Fruit fly (Drosophila melanogaster) whole organism, prepupa: Measurements from ENCODE around the gene OXA1L.

Source experiments
- CG10631 ChIP-seq: fragments of 200-800 bp; sonication (Bioruptor generic); optimal IDR thresholded peaks from 2 replicates; lab custom pipeline; 2016; ENCODE audit warnings: missing biosample characterization, missing genetic modification characterization
- CG10669 ChIP-seq: fragments of 200-800 bp; sonication (Bioruptor generic); optimal IDR thresholded peaks from 3 replicates; lab custom pipeline; 2018; ENCODE audit warnings: missing biosample characterization, mild to moderate bottlenecking, missing genetic modification characterization, moderate library complexity
- CG11294 ChIP-seq: fragments of 200-800 bp; sonication (Bioruptor generic); IDR thresholded peaks from 2 replicates; pipeline ENCODE4 v1.3.6; 2022; ENCODE audit warnings: missing biosample characterization, missing genetic modification characterization
- CG11762 ChIP-seq: fragments of 200-800 bp; sonication (Bioruptor generic); optimal IDR thresholded peaks from 3 replicates; lab custom pipeline; 2016; ENCODE audit warnings: missing biosample characterization, missing genetic modification characterization; ENCODE audit not compliant: insufficient read depth
- CG11902 ChIP-seq: fragments of 200-800 bp; sonication (Bioruptor generic); optimal IDR thresholded peaks from 3 replicates; lab custom pipeline; 2016; ENCODE audit warnings: missing biosample characterization, missing genetic modification characterization
- CG1621 ChIP-seq: fragments of 200-800 bp; sonication (Bioruptor generic); optimal IDR thresholded peaks from 3 replicates; lab custom pipeline; 2018; ENCODE audit warnings: missing biosample characterization, mild to moderate bottlenecking, missing genetic modification characterization
- CG16779 ChIP-seq: fragments of 200-800 bp; sonication (Bioruptor generic); optimal IDR thresholded peaks from 3 replicates; lab custom pipeline; 2017; ENCODE audit warnings: missing biosample characterization, mild to moderate bottlenecking, missing genetic modification characterization
- CG3032 ChIP-seq: fragments of 200-800 bp; optimal IDR thresholded peaks from 2 replicates; lab custom pipeline; 2019; ENCODE audit warnings: missing biosample characterization, mild to moderate bottlenecking, missing genetic modification characterization, moderate library complexity
- CG31627 ChIP-seq: fragments of 200-800 bp; sonication (Bioruptor generic); optimal IDR thresholded peaks from 3 replicates; lab custom pipeline; 2016; ENCODE audit warnings: missing biosample characterization, missing genetic modification characterization
- CG34406 ChIP-seq: fragments of 200-800 bp; sonication (Bioruptor generic); optimal IDR thresholded peaks from 3 replicates; lab custom pipeline; 2016; ENCODE audit warnings: missing biosample characterization, missing genetic modification characterization
- CG3919 ChIP-seq: fragments of 200-800 bp; sonication (Bioruptor generic); optimal IDR thresholded peaks from 3 replicates; lab custom pipeline; 2016; ENCODE audit warnings: missing biosample characterization, missing genetic modification characterization
- CG4318 ChIP-seq: fragments of 200-800 bp; sonication (Bioruptor generic); optimal IDR thresholded peaks from 3 replicates; lab custom pipeline; 2017; ENCODE audit warnings: missing biosample characterization, mild to moderate bottlenecking, missing genetic modification characterization
- CG6163 ChIP-seq: fragments of 200-800 bp; sonication (Bioruptor generic); IDR thresholded peaks from 3 replicates; pipeline ENCODE4 v1.3.6; 2022; ENCODE audit warnings: missing biosample characterization, missing genetic modification characterization
- CG6792 ChIP-seq: fragments of 200-800 bp; sonication (Bioruptor generic); optimal IDR thresholded peaks from 3 replicates; lab custom pipeline; 2016; ENCODE audit warnings: missing biosample characterization, missing genetic modification characterization
- CG6854 ChIP-seq: fragments of 200-800 bp; sonication (Bioruptor generic); optimal IDR thresholded peaks from 2 replicates; lab custom pipeline; 2017; ENCODE audit warnings: missing biosample characterization, mild to moderate bottlenecking, missing genetic modification characterization
- CG8119 ChIP-seq: fragments of 200-800 bp; sonication (Bioruptor generic); IDR thresholded peaks from 3 replicates; pipeline ENCODE4 v1.3.6; 2022; ENCODE audit warnings: missing biosample characterization, missing genetic modification characterization
- CG8319 ChIP-seq: fragments of 200-800 bp; sonication (Bioruptor generic); optimal IDR thresholded peaks from 3 replicates; lab custom pipeline; 2016; ENCODE audit warnings: missing biosample characterization, missing genetic modification characterization
- CG8632 ChIP-seq: fragments of 200-800 bp; sonication (Bioruptor generic); optimal IDR thresholded peaks from 3 replicates; lab custom pipeline; 2016; ENCODE audit warnings: missing biosample characterization, missing genetic modification characterization
- CG9139 ChIP-seq: fragments of 200-800 bp; sonication (Bioruptor generic); optimal IDR thresholded peaks from 3 replicates; lab custom pipeline; 2017; ENCODE audit warnings: missing biosample characterization, mild to moderate bottlenecking, missing genetic modification characterization
- Eip75B ChIP-seq: fragments of 200-800 bp; sonication (Bioruptor generic); optimal IDR thresholded peaks from 3 replicates; lab custom pipeline; 2016; ENCODE audit warnings: missing biosample characterization, missing genetic modification characterization
- Eip78C ChIP-seq: fragments of 200-800 bp; sonication (Bioruptor generic); peaks from one replicate; lab custom pipeline; 2016; ENCODE audit warnings: missing biosample characterization, missing genetic modification characterization
- Ets21C ChIP-seq: fragments of 200-800 bp; sonication (Bioruptor generic); optimal IDR thresholded peaks from 3 replicates; lab custom pipeline; 2016; ENCODE audit warnings: missing biosample characterization, missing genetic modification characterization
- Ets96B ChIP-seq: fragments of 200-800 bp; optimal IDR thresholded peaks from 2 replicates; lab custom pipeline; 2019; ENCODE audit warnings: missing biosample characterization, mild to moderate bottlenecking, missing genetic modification characterization, moderate library complexity
- Gug ChIP-seq: fragments of 200-800 bp; sonication (Bioruptor generic); IDR thresholded peaks from 2 replicates; pipeline ENCODE4 v1.3.6; 2022; ENCODE audit warnings: missing biosample characterization, missing genetic modification characterization
- Hr39 ChIP-seq: fragments of 200-800 bp; sonication (Bioruptor generic); optimal IDR thresholded peaks from 2 replicates; lab custom pipeline; 2016; ENCODE audit warnings: missing biosample characterization, missing genetic modification characterization
- Hr4 ChIP-seq: fragments of 200-800 bp; sonication (Bioruptor generic); optimal IDR thresholded peaks from 3 replicates; lab custom pipeline; 2016; ENCODE audit warnings: missing biosample characterization, missing genetic modification characterization
- Met ChIP-seq: fragments of 200-800 bp; sonication (Bioruptor generic); optimal IDR thresholded peaks from 3 replicates; lab custom pipeline; 2016; ENCODE audit warnings: missing biosample characterization, missing genetic modification characterization
- OdsH ChIP-seq: fragments of 200-800 bp; sonication (Bioruptor generic); optimal IDR thresholded peaks from 3 replicates; lab custom pipeline; 2016; ENCODE audit warnings: missing biosample characterization, missing genetic modification characterization
- Smox ChIP-seq: fragments of 200-800 bp; sonication (Bioruptor generic); optimal IDR thresholded peaks from 3 replicates; lab custom pipeline; 2016; ENCODE audit warnings: missing biosample characterization, missing genetic modification characterization
- Sox102F ChIP-seq: fragments of 200-800 bp; sonication (Bioruptor generic); optimal IDR thresholded peaks from 2 replicates; lab custom pipeline; 2016; ENCODE audit warnings: missing biosample characterization, mild to moderate bottlenecking, missing genetic modification characterization
- Sox14 ChIP-seq: fragments of 200-800 bp; sonication (Bioruptor generic); optimal IDR thresholded peaks from 3 replicates; lab custom pipeline; 2016; ENCODE audit warnings: missing biosample characterization, missing genetic modification characterization
- Sox15 ChIP-seq: fragments of 200-800 bp; sonication (Bioruptor generic); optimal IDR thresholded peaks from 3 replicates; lab custom pipeline; 2016; ENCODE audit warnings: missing biosample characterization, missing genetic modification characterization
- achi ChIP-seq: fragments of 200-800 bp; sonication (Bioruptor generic); optimal IDR thresholded peaks from 3 replicates; lab custom pipeline; 2016; ENCODE audit warnings: missing biosample characterization, missing genetic modification characterization
- acj6 ChIP-seq: fragments of 200-800 bp; sonication (Bioruptor generic); optimal IDR thresholded peaks from 3 replicates; lab custom pipeline; 2016; ENCODE audit warnings: missing biosample characterization, missing genetic modification characterization
- cyc ChIP-seq: fragments of 200-800 bp; sonication (Bioruptor generic); optimal IDR thresholded peaks from 3 replicates; lab custom pipeline; 2016; ENCODE audit warnings: missing biosample characterization, missing genetic modification characterization
- dsx ChIP-seq: fragments of 200-800 bp; optimal IDR thresholded peaks from 3 replicates; lab custom pipeline; 2019; ENCODE audit warnings: missing biosample characterization, mild to moderate bottlenecking, missing genetic modification characterization, moderate library complexity; ENCODE audit not compliant: poor library complexity, severe bottlenecking
- eg ChIP-seq: fragments of 200-800 bp; sonication (Bioruptor generic); IDR thresholded peaks from 3 replicates; pipeline ENCODE4 v1.3.6; 2022; ENCODE audit warnings: missing biosample characterization, missing genetic modification characterization
- esn ChIP-seq: fragments of 200-800 bp; sonication (Bioruptor generic); optimal IDR thresholded peaks from 2 replicates; lab custom pipeline; 2016; ENCODE audit warnings: missing biosample characterization, mild to moderate bottlenecking, missing genetic modification characterization, moderate library complexity
- fd59A ChIP-seq: fragments of 200-800 bp; sonication (Bioruptor generic); optimal IDR thresholded peaks from 2 replicates; lab custom pipeline; 2017; ENCODE audit warnings: missing biosample characterization, mild to moderate bottlenecking, missing genetic modification characterization, missing genetic modification reagents
- fd85E ChIP-seq: fragments of 200-800 bp; sonication (Bioruptor generic); optimal IDR thresholded peaks from 3 replicates; lab custom pipeline; 2016; ENCODE audit warnings: missing biosample characterization, missing genetic modification characterization
- lz ChIP-seq: fragments of 200-800 bp; sonication (Bioruptor generic); optimal IDR thresholded peaks from 3 replicates; lab custom pipeline; 2016; ENCODE audit warnings: missing biosample characterization, missing genetic modification characterization
- pdm3 ChIP-seq: fragments of 200-800 bp; sonication (Bioruptor generic); optimal IDR thresholded peaks from 3 replicates; lab custom pipeline; 2016; ENCODE audit warnings: missing biosample characterization, missing genetic modification characterization
- svp ChIP-seq: fragments of 200-800 bp; sonication (Bioruptor generic); peaks from one replicate; lab custom pipeline; 2016; ENCODE audit warnings: missing biosample characterization, missing genetic modification characterization
- topi ChIP-seq: fragments of 200-800 bp; sonication (Bioruptor generic); optimal IDR thresholded peaks from 3 replicates; lab custom pipeline; 2016; ENCODE audit warnings: missing biosample characterization, missing genetic modification characterization

The OXA1L gene

DNA sequence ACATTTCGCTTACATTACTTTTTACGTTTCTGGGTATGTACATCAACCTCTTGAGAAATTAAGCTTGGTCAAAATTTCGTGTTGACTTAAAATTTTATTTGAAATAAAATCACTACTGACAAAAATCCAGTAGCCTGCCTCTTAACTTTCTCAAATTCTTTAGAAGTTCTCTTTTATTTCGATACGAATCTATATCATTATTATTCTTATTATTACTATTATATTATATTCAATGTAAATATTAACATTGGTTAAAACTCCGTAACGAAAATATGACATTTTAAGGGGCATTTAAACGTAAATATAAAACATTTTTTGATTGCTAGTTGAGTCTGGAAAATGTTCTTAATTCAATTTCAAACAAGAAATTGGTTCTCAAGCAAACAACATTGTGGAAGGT, at the start of gene OXA1L:
Gene OXA1L (minus strand): TSS at position 101 of the 400 bp plus-strand sequence.
- TF ChIP-seq dsx (GFP tag; lab: Kevin White, UChicago) (no peak), Hr39 (no peak), CG34406 (GFP tag; lab: Kevin White, UChicago) (no peak), Eip75B (no peak), Sox15 (GFP tag; lab: Kevin White, UChicago) (no peak), Ets21C (GFP tag; lab: Kevin White, UChicago) (no peak), acj6 (GFP tag; lab: Kevin White, UChicago) (no peak), Gug (GFP tag; lab: Robert Waterston, UW) (no peak)

- no peak for TF ChIP-seq Ets96B (tag; lab: Kevin White, UChicago)
- TF ChIP-seq CG3919 (GFP tag; lab: Kevin White, UChicago) = no peak
- peak; percentile 13 for TF ChIP-seq acj6 (GFP tag; lab: Kevin White, UChicago)
- peak; percentile 6 for TF ChIP-seq achi (GFP tag; lab: Kevin White, UChicago)
- TF ChIP-seq Hr39 = peak; percentile 51
- no peak for TF ChIP-seq pdm3 (GFP tag; lab: Kevin White, UChicago)
- TF ChIP-seq Ets21C (GFP tag; lab: Kevin White, UChicago) = peak; percentile 10
- TF ChIP-seq CG31627 (GFP tag; lab: Kevin White, UChicago) = peak; percentile 44
- peak; percentile 4 for TF ChIP-seq CG3032 (tag; lab: Kevin White, UChicago)
- TF ChIP-seq CG11762 (GFP tag; lab: Kevin White, UChicago) = no peak
- peak; percentile 58 for TF ChIP-seq esn (GFP tag; lab: Kevin White, UChicago)
- peak; percentile 38 for TF ChIP-seq OdsH (GFP tag; lab: Kevin White, UChicago)
- peak; percentile 43 for TF ChIP-seq Sox102F (GFP tag; lab: Kevin White, UChicago)
- peak; percentile 70 for TF ChIP-seq svp (GFP tag; lab: Kevin White, UChicago)
- TF ChIP-seq Smox (GFP tag; lab: Kevin White, UChicago) = peak; percentile 63
- TF ChIP-seq CG34406 (GFP tag; lab: Kevin White, UChicago) = peak; percentile 1
- TF ChIP-seq topi = peak; percentile 51
- TF ChIP-seq fd85E (GFP tag; lab: Kevin White, UChicago) = no peak
- peak; percentile 13 for TF ChIP-seq CG6792 (GFP tag; lab: Kevin White, UChicago)
- peak; percentile 71 for TF ChIP-seq Eip78C
- TF ChIP-seq CG16779 (tag; lab: Kevin White, UChicago) = no peak
- TF ChIP-seq lz (GFP tag; lab: Kevin White, UChicago) = peak; percentile 26
- TF ChIP-seq Met (GFP tag; lab: Kevin White, UChicago) = peak; percentile 58
- TF ChIP-seq CG11902 (GFP tag; lab: Kevin White, UChicago) = no peak
- TF ChIP-seq CG10631 (GFP tag; lab: Kevin White, UChicago) = no peak
- peak; percentile 16 for TF ChIP-seq Sox14
- peak; percentile 25 for TF ChIP-seq cyc (GFP tag; lab: Kevin White, UChicago)
Measured at dm6 chr3L:10934983-10935539, 48.8 kb upstream of the OXA1L start.

dm6 chr3L:10931430-10931829, 45.2 kb upstream of the OXA1L start:
- TF ChIP-seq CG6163 (GFP tag; lab: Robert Waterston, UW) (peak; percentile 72), CG6792 (GFP tag; lab: Kevin White, UChicago) (peak; percentile 47), Ets96B (tag; lab: Kevin White, UChicago) (peak; percentile 80), fd59A (GFP tag; lab: Kevin White, UChicago) (peak; percentile 74), lz (GFP tag; lab: Kevin White, UChicago) (no peak), acj6 (GFP tag; lab: Kevin White, UChicago) (peak; percentile 71), Eip78C (peak; percentile 91), CG11762 (GFP tag; lab: Kevin White, UChicago) (peak; percentile 34), CG1621 (tag; lab: Kevin White, UChicago) (peak; percentile 55), CG10631 (GFP tag; lab: Kevin White, UChicago) (peak; percentile 85), CG10669 (GFP tag; lab: Kevin White, UChicago) (peak; percentile 64), Sox14 (peak; percentile 52), dsx (GFP tag; lab: Kevin White, UChicago) (peak; percentile 63), topi (peak; percentile 21), eg (GFP tag; lab: Robert Waterston, UW) (peak; percentile 76), CG11294 (peak; percentile 80), pdm3 (GFP tag; lab: Kevin White, UChicago) (peak; percentile 63), CG34406 (GFP tag; lab: Kevin White, UChicago) (peak; percentile 23), CG8119 (GFP tag; lab: Robert Waterston, UW) (peak; percentile 89), CG8632 (GFP tag; lab: Kevin White, UChicago) (peak; percentile 43), CG3919 (GFP tag; lab: Kevin White, UChicago) (peak; percentile 53), Hr4 (peak; percentile 61), fd85E (GFP tag; lab: Kevin White, UChicago) (no peak), CG9139 (GFP tag; lab: Kevin White, UChicago) (peak; percentile 50), CG4318 (GFP tag; lab: Kevin White, UChicago) (peak; percentile 79), CG8319 (GFP tag; lab: Kevin White, UChicago) (no peak), OdsH (GFP tag; lab: Kevin White, UChicago) (peak; percentile 69), CG6854 (GFP tag; lab: Kevin White, UChicago) (no peak), Sox15 (GFP tag; lab: Kevin White, UChicago) (no peak), CG3032 (tag; lab: Kevin White, UChicago) (peak; percentile 83)
